Worm (Caenorhabditis elegans) whole organism, mixed stage, embryonic: ENCODE measurements around the gene best-9.
A peak's percentile ranks its signal among the peaks of the same experiment; 100 is the strongest.

ENCODE experiments used
- bed-3 ChIP-seq: fragments of 200-800 bp; sonication (Bioruptor generic); optimal IDR thresholded peaks from 3 replicates; lab custom pipeline; 2018; ENCODE audit warnings: mild to moderate bottlenecking, missing genetic modification characterization, moderate library complexity, missing compliant biosample characterization
- blmp-1 ChIP-seq: fragments of 150-350 bp; optimal IDR thresholded peaks from 2 replicates; lab custom pipeline; 2014; ENCODE audit warnings: missing biosample characterization, missing genetic modification characterization
- ceh-39 ChIP-seq: fragments of 150-350 bp; optimal IDR thresholded peaks from 2 replicates; lab custom pipeline; 2014; ENCODE audit warnings: missing biosample characterization, missing genetic modification characterization
- ceh-83 ChIP-seq: fragments of 200-800 bp; sonication (Bioruptor generic); optimal IDR thresholded peaks from 2 replicates; lab custom pipeline; 2018; ENCODE audit warnings: mild to moderate bottlenecking, missing genetic modification characterization, missing compliant biosample characterization
- ces-1 ChIP-seq: fragments of 150-350 bp; optimal IDR thresholded peaks from 2 replicates; lab custom pipeline; 2014; ENCODE audit warnings: missing biosample characterization, missing genetic modification reagents, missing genetic modification characterization
- cnd-1 ChIP-seq: fragments of 200-800 bp; sonication (Bioruptor generic); optimal IDR thresholded peaks from 2 replicates; lab custom pipeline; 2018; ENCODE audit warnings: mild to moderate bottlenecking, missing genetic modification characterization, missing compliant biosample characterization
- drap-1 ChIP-seq: fragments of 200-800 bp; sonication (Bioruptor generic); optimal IDR thresholded peaks from 3 replicates; lab custom pipeline; 2018; ENCODE audit warnings: mild to moderate bottlenecking, missing genetic modification characterization, missing compliant biosample characterization
- elt-1 ChIP-seq: sonication (generic microtip); optimal IDR thresholded peaks from 2 replicates; lab custom pipeline; 2017; ENCODE audit warnings: missing genetic modification characterization, mild to moderate bottlenecking, missing compliant biosample characterization, antibody characterized with exemption, moderate library complexity, borderline replicate concordance; ENCODE audit not compliant: insufficient read depth
- elt-3 ChIP-seq: fragments of 150-350 bp; optimal IDR thresholded peaks from 2 replicates; lab custom pipeline; 2014; ENCODE audit warnings: missing biosample characterization, missing genetic modification characterization
- flh-1 ChIP-seq: fragments of 200-800 bp; sonication (Bioruptor generic); optimal IDR thresholded peaks from 2 replicates; lab custom pipeline; 2018; ENCODE audit warnings: mild to moderate bottlenecking, missing genetic modification characterization, moderate library complexity, missing compliant biosample characterization
- ham-2 ChIP-seq: fragments of 200-800 bp; sonication (Bioruptor generic); optimal IDR thresholded peaks from 2 replicates; lab custom pipeline; 2018; ENCODE audit warnings: mild to moderate bottlenecking, missing genetic modification characterization, missing compliant biosample characterization
- hlh-1 ChIP-seq: fragments of 150-350 bp; optimal IDR thresholded peaks from 2 replicates; lab custom pipeline; 2014; ENCODE audit warnings: missing biosample characterization, missing genetic modification reagents, missing genetic modification characterization
- lin-13 ChIP-seq: fragments of 150-350 bp; optimal IDR thresholded peaks from 2 replicates; lab custom pipeline; 2014; ENCODE audit warnings: missing biosample characterization, missing genetic modification characterization
- lin-32 ChIP-seq: fragments of 200-800 bp; sonication (Bioruptor generic); optimal IDR thresholded peaks from 2 replicates; lab custom pipeline; 2018; ENCODE audit warnings: mild to moderate bottlenecking, missing genetic modification characterization, missing compliant biosample characterization
- lsy-2 ChIP-seq: fragments of 150-350 bp; optimal IDR thresholded peaks from 2 replicates; lab custom pipeline; 2014; ENCODE audit warnings: missing biosample characterization, missing genetic modification characterization
- mab-5 ChIP-seq: fragments of 150-350 bp; optimal IDR thresholded peaks from 2 replicates; lab custom pipeline; 2014; ENCODE audit warnings: missing biosample characterization, missing genetic modification characterization
- mep-1 ChIP-seq: fragments of 150-350 bp; optimal IDR thresholded peaks from 2 replicates; lab custom pipeline; 2017; ENCODE audit warnings: missing biosample characterization, missing genetic modification reagents, missing genetic modification characterization, inconsistent platforms
- mls-2 ChIP-seq: sonication (generic microtip); optimal IDR thresholded peaks from 2 replicates; lab custom pipeline; 2016; ENCODE audit warnings: mild to moderate bottlenecking, missing genetic modification characterization, moderate library complexity, missing compliant biosample characterization
- nhr-12 ChIP-seq: fragments of 150-350 bp; optimal IDR thresholded peaks from 2 replicates; lab custom pipeline; 2014; ENCODE audit warnings: missing biosample characterization, missing genetic modification characterization
- nhr-2 ChIP-seq: fragments of 150-350 bp; optimal IDR thresholded peaks from 2 replicates; lab custom pipeline; 2014; ENCODE audit warnings: missing biosample characterization, missing genetic modification characterization
- nhr-237 ChIP-seq: fragments of 150-350 bp; optimal IDR thresholded peaks from 2 replicates; lab custom pipeline; 2014; ENCODE audit warnings: missing biosample characterization, missing genetic modification characterization
- nhr-28 ChIP-seq: fragments of 150-350 bp; optimal IDR thresholded peaks from 2 replicates; lab custom pipeline; 2014; ENCODE audit warnings: missing biosample characterization, missing genetic modification characterization
- nhr-76 ChIP-seq: sonication (generic microtip); optimal IDR thresholded peaks from 2 replicates; lab custom pipeline; 2017; ENCODE audit warnings: missing biosample characterization, missing genetic modification characterization
- sem-2 ChIP-seq: fragments of 200-800 bp; sonication (Bioruptor generic); optimal IDR thresholded peaks from 2 replicates; lab custom pipeline; 2018; ENCODE audit warnings: mild to moderate bottlenecking, missing genetic modification characterization, missing compliant biosample characterization
- snpc-4 ChIP-seq: fragments of 150-350 bp; optimal IDR thresholded peaks from 2 replicates; lab custom pipeline; 2014; ENCODE audit warnings: missing biosample characterization, missing genetic modification characterization
- sptf-1 ChIP-seq: sonication (generic microtip); optimal IDR thresholded peaks from 2 replicates; lab custom pipeline; 2017; ENCODE audit warnings: mild to moderate bottlenecking, missing genetic modification characterization, moderate library complexity, missing compliant biosample characterization
- unc-120 ChIP-seq: sonication (generic microtip); optimal IDR thresholded peaks from 2 replicates; lab custom pipeline; 2017; ENCODE audit warnings: missing genetic modification characterization, missing compliant biosample characterization; ENCODE audit not compliant: poor library complexity, severe bottlenecking
- zip-8 ChIP-seq: fragments of 150-350 bp; optimal IDR thresholded peaks from 2 replicates; lab custom pipeline; 2014; ENCODE audit warnings: missing biosample characterization, missing genetic modification characterization
- ztf-11 ChIP-seq: fragments of 150-350 bp; optimal IDR thresholded peaks from 2 replicates; lab custom pipeline; 2014; ENCODE audit warnings: missing biosample characterization, missing genetic modification characterization

best-9 gene

DNA sequence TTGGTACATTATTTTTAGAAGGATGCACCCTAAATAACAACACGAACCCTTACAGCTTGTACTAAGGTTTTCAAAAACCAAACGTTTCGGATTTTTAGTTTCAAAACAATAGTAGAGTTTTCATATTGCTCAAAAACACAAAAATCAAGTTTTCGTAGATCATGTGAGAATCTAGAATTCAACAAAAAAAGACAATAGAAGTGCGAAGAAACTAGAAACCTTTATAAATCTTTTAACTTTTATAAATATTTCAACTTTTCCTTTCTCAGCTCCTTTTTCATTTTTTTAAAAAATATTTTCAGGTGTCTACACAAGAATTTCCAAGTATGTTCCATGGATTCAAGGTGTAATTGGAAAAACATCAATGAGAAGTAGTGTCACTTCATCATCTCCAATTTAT is at the start of gene best-9:
best-9 (plus strand) TSS at position 301 of the 400 bp plus-strand sequence.
- TF ChIP-seq elt-1 = no peak
- no peak for TF ChIP-seq nhr-2 (tag; lab: Kevin White, UChicago)
- no peak for TF ChIP-seq ztf-11 (tag; lab: Kevin White, UChicago)
- no peak for TF ChIP-seq lin-13 (tag; lab: Kevin White, UChicago)
- no peak for TF ChIP-seq ceh-83 (GFP tag; lab: Kevin White, UChicago)
- no peak for TF ChIP-seq sptf-1
- no peak for TF ChIP-seq elt-3 (tag; lab: Kevin White, UChicago)
- no peak for TF ChIP-seq hlh-1 (tag; lab: Kevin White, UChicago)
- no peak for TF ChIP-seq cnd-1 (tag; lab: Kevin White, UChicago)
- no peak for TF ChIP-seq nhr-76
- TF ChIP-seq drap-1 (GFP tag; lab: Kevin White, UChicago) = no peak
- TF ChIP-seq ces-1 = no peak
- no peak for TF ChIP-seq nhr-12 (tag; lab: Kevin White, UChicago)

DNA sequence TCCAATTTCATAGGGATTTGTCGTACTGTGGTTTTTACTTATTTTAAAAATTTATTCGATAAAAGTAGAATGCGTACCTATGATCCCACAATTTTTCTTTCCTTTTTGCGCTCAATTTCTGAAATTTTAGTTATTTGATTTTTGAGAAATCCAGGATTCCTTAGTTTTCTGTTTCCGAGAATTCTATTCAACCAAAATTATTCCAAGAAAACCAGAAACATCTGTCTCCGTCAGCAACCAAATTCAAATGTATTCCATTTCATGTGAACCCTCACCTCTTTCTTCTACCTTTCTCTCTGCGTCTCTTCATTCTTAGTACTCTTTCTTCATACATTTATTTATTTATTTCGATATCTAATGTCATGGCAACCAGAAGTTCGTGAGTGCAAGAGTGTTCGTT is 48.8 kb upstream of the best-9 start:
- TF ChIP-seq bed-3 (GFP tag; lab: Kevin White, UChicago) (no peak), hlh-1 (tag; lab: Kevin White, UChicago) (no peak), ces-1 (no peak), nhr-237 (no peak), ceh-83 (GFP tag; lab: Kevin White, UChicago) (no peak), cnd-1 (tag; lab: Kevin White, UChicago) (no peak), sem-2 (GFP tag; lab: Kevin White, UChicago) (no peak), mab-5 (tag; lab: Kevin White, UChicago) (no peak), ztf-11 (tag; lab: Kevin White, UChicago) (no peak), nhr-12 (tag; lab: Kevin White, UChicago) (no peak), mep-1 (no peak), snpc-4 (tag; lab: Kevin White, UChicago) (no peak)

DNA sequence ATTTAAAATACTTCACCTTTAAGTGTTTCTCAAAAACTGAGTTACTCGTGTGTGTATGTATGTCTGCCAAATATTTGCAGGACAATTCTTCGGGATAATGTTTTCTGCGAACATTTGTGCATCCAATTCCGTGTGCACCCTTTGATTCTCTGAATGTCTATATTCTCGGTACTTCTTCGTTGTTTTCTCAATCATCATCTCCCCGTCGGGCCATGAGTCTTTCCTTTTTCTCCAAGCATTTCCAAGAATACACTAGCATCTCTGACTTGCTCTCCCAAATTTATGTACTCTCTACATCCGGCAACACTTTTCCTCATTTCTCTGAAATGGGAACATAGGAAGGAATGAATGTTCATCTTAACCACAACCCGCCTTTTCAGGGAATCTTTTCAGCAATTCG is 45.8 kb upstream of the best-9 start:
- no peak for TF ChIP-seq cnd-1 (tag; lab: Kevin White, UChicago)
- TF ChIP-seq mls-2 (tag; lab: Kevin White, UChicago) = no peak
- TF ChIP-seq sem-2 (GFP tag; lab: Kevin White, UChicago) = no peak
- no peak for TF ChIP-seq mab-5 (tag; lab: Kevin White, UChicago)
- no peak for TF ChIP-seq nhr-2 (tag; lab: Kevin White, UChicago)
- no peak for TF ChIP-seq lsy-2 (tag; lab: Kevin White, UChicago)
- no peak for TF ChIP-seq sptf-1
- TF ChIP-seq nhr-76 = no peak
- TF ChIP-seq nhr-237 = no peak
- TF ChIP-seq, all 35 proteins: peak for 0

DNA sequence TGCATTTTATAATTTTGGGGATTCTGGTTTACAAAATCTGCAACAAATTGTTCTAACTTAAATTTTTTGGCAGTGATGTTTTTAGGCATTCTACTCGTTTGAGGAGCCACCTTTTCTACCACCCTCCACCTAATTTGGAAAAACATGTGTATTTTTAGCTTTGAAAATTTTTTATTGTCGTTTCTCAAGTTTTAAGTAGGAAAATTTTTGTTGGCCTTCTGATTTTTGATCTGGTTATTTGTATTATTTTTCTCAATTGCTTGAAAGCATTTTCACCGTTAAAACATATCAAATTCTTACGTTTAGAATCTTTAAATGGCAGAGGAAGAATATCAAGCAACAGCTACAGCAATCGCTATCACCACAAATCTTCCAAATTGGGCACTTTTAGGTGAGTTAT is 42.7 kb upstream of the best-9 start, which contains the start of gene C01G5.7:
C01G5.7 (plus strand) TSS at position 301 of the 400 bp plus-strand sequence.
- no peak for TF ChIP-seq ceh-39 (tag; lab: Kevin White, UChicago)

DNA sequence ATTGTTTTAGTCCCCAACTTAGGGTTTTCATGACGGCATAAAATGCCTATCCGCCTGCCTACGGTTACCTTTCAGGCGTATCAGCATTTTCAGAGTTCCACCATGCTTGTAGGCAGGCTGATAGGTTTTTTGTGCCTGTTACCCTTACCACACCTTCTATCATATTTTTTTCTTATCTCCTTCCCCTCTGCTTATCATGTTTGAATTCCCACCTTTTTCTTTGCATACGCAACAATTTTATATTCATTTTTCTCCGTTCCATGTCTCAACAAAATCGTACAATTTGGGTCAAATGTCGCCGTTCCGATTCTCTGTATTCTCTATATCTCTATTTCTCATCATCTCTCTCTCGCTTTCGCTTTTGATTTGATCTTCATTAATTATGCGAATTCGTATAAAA is 40.9 kb upstream of the best-9 start, which contains the start of gene C01G5.9:
C01G5.9 (plus strand) TSS at position 301 of the 400 bp plus-strand sequence.
- TF ChIP-seq blmp-1 (tag; lab: Kevin White, UChicago) = peak; percentile 77
- no peak for TF ChIP-seq lin-32 (GFP tag; lab: Kevin White, UChicago)
- TF ChIP-seq, all 35 proteins: peak for 1

DNA sequence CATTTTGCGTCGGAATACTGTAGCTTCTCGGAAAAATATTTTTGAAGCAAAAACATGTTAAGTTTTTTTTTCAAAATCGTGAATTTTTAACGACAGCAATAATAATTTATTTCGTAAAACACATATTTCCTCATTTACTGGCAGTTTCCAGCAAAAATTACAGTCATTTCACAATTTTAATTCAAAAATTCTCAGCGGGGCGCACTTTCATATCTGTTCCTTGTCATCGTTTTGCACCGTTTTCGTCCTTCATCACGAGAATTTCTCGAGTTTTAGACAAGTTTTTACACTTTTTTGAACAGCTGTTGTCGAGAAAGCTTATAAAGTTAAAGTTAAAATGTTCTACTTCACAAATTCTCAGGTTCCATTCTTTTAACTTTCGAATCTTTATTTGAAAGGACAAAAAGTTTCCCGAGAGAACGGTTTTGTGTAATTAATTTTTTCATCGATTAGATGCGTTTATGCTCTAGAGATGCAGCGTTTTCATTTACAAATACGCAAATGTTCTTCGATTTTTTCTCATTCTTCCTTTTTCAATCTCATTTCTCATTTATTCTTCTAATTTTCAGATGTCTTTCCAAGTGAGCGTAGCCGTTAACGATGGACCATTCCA is 38.1 kb upstream of the best-9 start, which contains the start of gene ddi-1:
ddi-1 (plus strand) TSS at position 563 of the 613 bp plus-strand sequence.
- TF ChIP-seq zip-8 (no peak), flh-1 (no peak), elt-1 (no peak), nhr-12 (tag; lab: Kevin White, UChicago) (no peak), sptf-1 (no peak), mab-5 (tag; lab: Kevin White, UChicago) (no peak), lin-32 (GFP tag; lab: Kevin White, UChicago) (no peak), nhr-237 (no peak), lsy-2 (tag; lab: Kevin White, UChicago) (no peak), ham-2 (GFP tag; lab: Kevin White, UChicago) (no peak), hlh-1 (tag; lab: Kevin White, UChicago) (no peak), lin-13 (tag; lab: Kevin White, UChicago) (no peak), snpc-4 (tag; lab: Kevin White, UChicago) (no peak), nhr-28 (tag; lab: Kevin White, UChicago) (no peak), mls-2 (tag; lab: Kevin White, UChicago) (no peak), bed-3 (GFP tag; lab: Kevin White, UChicago) (no peak), ceh-39 (tag; lab: Kevin White, UChicago) (no peak), nhr-2 (tag; lab: Kevin White, UChicago) (no peak), unc-120 (tag; lab: Kevin White, UChicago) (no peak)
